Worm (Caenorhabditis elegans) whole organism, late embryonic: Measurements from ENCODE around the gene ncr-2.

ENCODE experiments used
- C38D4.7 ChIP-seq: fragments of 200-800 bp; sonication (Bioruptor generic); optimal IDR thresholded peaks from 2 replicates; lab custom pipeline; 2018; ENCODE audit warnings: mild to moderate bottlenecking, missing genetic modification characterization, moderate library complexity, missing compliant biosample characterization
- F13H6.1 ChIP-seq: sonication (generic microtip); optimal IDR thresholded peaks from 2 replicates; lab custom pipeline; 2016; ENCODE audit warnings: missing genetic modification characterization, missing compliant biosample characterization
- K09A11.1 ChIP-seq: sonication (generic microtip); optimal IDR thresholded peaks from 2 replicates; lab custom pipeline; 2017; ENCODE audit warnings: antibody characterized with exemption, mild to moderate bottlenecking, missing genetic modification characterization, missing compliant biosample characterization; ENCODE audit not compliant: insufficient read depth
- ama-1 ChIP-seq: fragments of 150-350 bp; optimal IDR thresholded peaks from 2 replicates; lab custom pipeline; 2014
- ceh-19 ChIP-seq: fragments of 200-800 bp; sonication (Bioruptor generic); optimal IDR thresholded peaks from 2 replicates; lab custom pipeline; 2018; ENCODE audit warnings: mild to moderate bottlenecking, missing genetic modification characterization, missing compliant biosample characterization
- ceh-48 ChIP-seq: sonication (generic microtip); optimal IDR thresholded peaks from 2 replicates; lab custom pipeline; 2016; ENCODE audit warnings: missing genetic modification characterization, inconsistent platforms, missing compliant biosample characterization
- eyg-1 ChIP-seq: sonication (generic microtip); optimal IDR thresholded peaks from 2 replicates; lab custom pipeline; 2016; ENCODE audit warnings: missing genotype, missing genetic modification characterization, missing compliant biosample characterization
- fkh-10 ChIP-seq: fragments of 150-350 bp; optimal IDR thresholded peaks from 2 replicates; lab custom pipeline; 2014; ENCODE audit warnings: missing biosample characterization, missing genetic modification reagents, missing genetic modification characterization
- fkh-6 ChIP-seq: sonication (generic microtip); optimal IDR thresholded peaks from 2 replicates; lab custom pipeline; 2016; ENCODE audit warnings: missing genetic modification characterization, missing compliant biosample characterization
- hlh-8 ChIP-seq: sonication (generic microtip); optimal IDR thresholded peaks from 2 replicates; lab custom pipeline; 2016; ENCODE audit warnings: missing genotype, missing genetic modification characterization, missing compliant biosample characterization
- lim-6 ChIP-seq: sonication (generic microtip); optimal IDR thresholded peaks from 2 replicates; lab custom pipeline; 2016; ENCODE audit warnings: missing genetic modification characterization, missing compliant biosample characterization
- madf-2 ChIP-seq: sonication (generic microtip); optimal IDR thresholded peaks from 2 replicates; lab custom pipeline; 2017; ENCODE audit warnings: missing genetic modification characterization, missing compliant biosample characterization
- mec-3 ChIP-seq: sonication (generic microtip); optimal IDR thresholded peaks from 2 replicates; lab custom pipeline; 2016; ENCODE audit warnings: borderline replicate concordance, missing genetic modification characterization, missing compliant biosample characterization
- nfya-1 ChIP-seq: sonication (generic microtip); optimal IDR thresholded peaks from 2 replicates; lab custom pipeline; 2017; ENCODE audit warnings: missing genetic modification characterization, mild to moderate bottlenecking, missing compliant biosample characterization, antibody characterized with exemption, moderate library complexity
- npax-4 ChIP-seq: sonication (generic microtip); optimal IDR thresholded peaks from 2 replicates; lab custom pipeline; 2016; ENCODE audit warnings: missing genetic modification characterization, missing compliant biosample characterization
- pag-3 ChIP-seq: sonication (generic microtip); optimal IDR thresholded peaks from 2 replicates; lab custom pipeline; 2016; ENCODE audit warnings: missing compliant biosample characterization, missing genetic modification characterization, borderline replicate concordance
- rnt-1 ChIP-seq: sonication (generic microtip); optimal IDR thresholded peaks from 2 replicates; lab custom pipeline; 2016; ENCODE audit warnings: missing genetic modification characterization, missing compliant biosample characterization

Gene ncr-2

DNA sequence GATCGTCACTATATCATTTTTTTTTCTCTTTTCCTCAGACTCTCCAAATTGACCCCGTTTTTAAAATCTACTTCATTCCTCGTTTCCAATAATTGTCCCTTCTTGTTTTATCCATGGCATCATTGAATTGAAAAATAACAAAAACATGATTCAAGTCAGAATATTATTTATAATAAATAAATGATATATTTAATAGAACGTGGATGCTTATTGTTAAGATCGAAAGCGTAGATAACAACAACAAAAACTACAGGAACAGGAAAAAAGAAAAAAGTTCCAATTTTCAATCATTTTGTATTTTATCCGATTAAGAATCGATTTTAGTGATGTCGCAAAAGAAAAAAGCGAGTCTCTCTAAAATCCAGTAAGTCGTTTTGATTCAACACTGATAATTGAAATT is 54.2 kb downstream of the ncr-2 start, which contains the start of gene F10E9.2:
Gene F10E9.2 (plus strand): TSS at position 301 of the 400 bp plus-strand sequence.
- TF ChIP-seq mec-3 (no peak), npax-4 (tag; lab: Kevin White, UChicago) (no peak), fkh-10 (no peak), pag-3 (tag; lab: Kevin White, UChicago) (no peak), nfya-1 (no peak), eyg-1 (no peak), lim-6 (tag; lab: Kevin White, UChicago) (no peak), K09A11.1 (tag; lab: Kevin White, UChicago) (no peak), hlh-8 (tag; lab: Kevin White, UChicago) (no peak), fkh-6 (tag; lab: Kevin White, UChicago) (no peak), ama-1 (lab: Kevin White, UChicago) (no peak), ceh-19 (GFP tag; lab: Kevin White, UChicago) (no peak), F13H6.1 (tag; lab: Kevin White, UChicago) (no peak), madf-2 (tag; lab: Kevin White, UChicago) (no peak), C38D4.7 (GFP tag; lab: Kevin White, UChicago) (no peak), ceh-48 (tag; lab: Kevin White, UChicago) (no peak), rnt-1 (no peak)
- TF ChIP-seq, all 69 proteins: peak for 0
